Worm (Caenorhabditis elegans) whole organism, L4 larva: ENCODE measurements around the gene Y97E10AR.6.
A peak's percentile ranks its signal among the peaks of the same experiment; 100 is the strongest.

Experiments
- F37D6.2 ChIP-seq: sonication (generic microtip); optimal IDR thresholded peaks from 2 replicates; lab custom pipeline; 2016; ENCODE audit warnings: mild to moderate bottlenecking, missing genetic modification characterization, missing compliant biosample characterization
- F49E8.2 ChIP-seq: sonication (generic microtip); optimal IDR thresholded peaks from 2 replicates; lab custom pipeline; 2016; ENCODE audit warnings: missing compliant biosample characterization, mild to moderate bottlenecking, missing genetic modification characterization, borderline replicate concordance
- R02D3.7 ChIP-seq: fragments of 150-350 bp; sonication (generic microtip); optimal IDR thresholded peaks from 3 replicates; lab custom pipeline; 2014; ENCODE audit warnings: missing biosample characterization, missing genetic modification characterization
- T20F7.1 ChIP-seq: fragments of 200-800 bp; sonication (Bioruptor generic); optimal IDR thresholded peaks from 2 replicates; lab custom pipeline; 2018; ENCODE audit warnings: mild to moderate bottlenecking, missing genetic modification characterization, missing compliant biosample characterization
- Y105C5A.15 ChIP-seq: fragments of 200-800 bp; sonication (Bioruptor generic); IDR thresholded peaks from 2 replicates; pipeline ENCODE4 v1.3.6; 2022; ENCODE audit warnings: missing genetic modification characterization, missing compliant biosample characterization
- Y48G9A.11 ChIP-seq: fragments of 200-800 bp; sonication (Bioruptor generic); IDR thresholded peaks from 2 replicates; pipeline ENCODE4 v1.3.6; 2022; ENCODE audit warnings: missing genetic modification reagents, missing genetic modification characterization, missing compliant biosample characterization
- Y5F2A.4 ChIP-seq: fragments of 200-800 bp; sonication (Bioruptor generic); optimal IDR thresholded peaks from 2 replicates; lab custom pipeline; 2018; ENCODE audit warnings: mild to moderate bottlenecking, missing genetic modification characterization, missing compliant biosample characterization
- Y75B8A.6 ChIP-seq: fragments of 200-800 bp; sonication (Bioruptor generic); IDR thresholded peaks from 2 replicates; pipeline ENCODE4 v1.3.6; 2022; ENCODE audit warnings: missing genetic modification reagents, missing genetic modification characterization, missing compliant biosample characterization
- aha-1 ChIP-seq: fragments of 150-350 bp; peaks from one replicate; lab custom pipeline; 2014; ENCODE audit warnings: missing biosample characterization, missing genetic modification characterization
- attf-4 ChIP-seq: sonication (generic microtip); optimal IDR thresholded peaks from 3 replicates; lab custom pipeline; 2017; ENCODE audit warnings: missing biosample characterization, missing genetic modification characterization
- daf-12 ChIP-seq: fragments of 150-350 bp; optimal IDR thresholded peaks from 2 replicates; lab custom pipeline; 2014; ENCODE audit warnings: missing biosample characterization, missing genetic modification reagents, missing genetic modification characterization
- daf-16 ChIP-seq, 3 experiments: sonication (generic microtip); optimal IDR thresholded peaks; 2 replicates each; lab custom pipeline; 2016 to 2017; ENCODE audit warnings: missing genetic modification characterization in 3 of 3, missing genetic modification reagents in 3 of 3, mild to moderate bottlenecking in 2 of 3, missing compliant biosample characterization in 2 of 3, missing biosample characterization in 1 of 3, moderate library complexity in 1 of 3
- daf-19 ChIP-seq: fragments of 200-800 bp; sonication (Bioruptor generic); conservative IDR thresholded peaks from 2 replicates; pipeline ENCODE4 v1.3.6; 2022; ENCODE audit warnings: missing genetic modification characterization, missing compliant biosample characterization
- daf-8 ChIP-seq: fragments of 200-800 bp; sonication (Bioruptor generic); IDR thresholded peaks from 2 replicates; pipeline ENCODE4 v1.3.6; 2022; ENCODE audit warnings: missing genetic modification characterization, missing compliant biosample characterization
- duxl-1 ChIP-seq: sonication (generic microtip); optimal IDR thresholded peaks from 2 replicates; lab custom pipeline; 2016; ENCODE audit warnings: mild to moderate bottlenecking, missing genetic modification characterization, moderate library complexity, missing compliant biosample characterization; ENCODE audit not compliant: poor library complexity
- fkh-10 ChIP-seq: fragments of 150-350 bp; optimal IDR thresholded peaks from 2 replicates; lab custom pipeline; 2014; ENCODE audit warnings: missing biosample characterization, missing genetic modification reagents, missing genetic modification characterization
- hlh-11 ChIP-seq: fragments of 200-800 bp; sonication (Bioruptor generic); optimal IDR thresholded peaks from 2 replicates; lab custom pipeline; 2018; ENCODE audit warnings: mild to moderate bottlenecking, missing genetic modification characterization, missing compliant biosample characterization
- hlh-30 ChIP-seq: sonication (generic microtip); optimal IDR thresholded peaks from 2 replicates; lab custom pipeline; 2017; ENCODE audit warnings: antibody characterized with exemption, mild to moderate bottlenecking, missing genetic modification characterization, missing compliant biosample characterization; ENCODE audit not compliant: insufficient read depth
- jun-1 ChIP-seq: fragments of 150-350 bp; optimal IDR thresholded peaks from 2 replicates; lab custom pipeline; 2014; ENCODE audit warnings: missing biosample characterization, missing genetic modification reagents, missing genetic modification characterization
- lin-1 ChIP-seq: fragments of 200-800 bp; sonication (Bioruptor generic); IDR thresholded peaks from 2 replicates; pipeline ENCODE4 v1.3.6; 2022; ENCODE audit warnings: missing genetic modification reagents, missing genetic modification characterization, missing compliant biosample characterization
- lin-15B ChIP-seq: fragments of 150-350 bp; sonication (generic microtip); optimal IDR thresholded peaks from 3 replicates; lab custom pipeline; 2014; ENCODE audit warnings: missing biosample characterization, missing genetic modification characterization
- lin-38 ChIP-seq: fragments of 200-800 bp; sonication (Bioruptor generic); IDR thresholded peaks from 2 replicates; pipeline ENCODE4 v1.3.6; 2022; ENCODE audit warnings: missing genetic modification reagents, missing genetic modification characterization, missing compliant biosample characterization
- lir-3 ChIP-seq: sonication (generic microtip); optimal IDR thresholded peaks from 2 replicates; lab custom pipeline; 2016; ENCODE audit warnings: mild to moderate bottlenecking, missing genetic modification characterization, missing compliant biosample characterization
- mep-1 ChIP-seq: fragments of 150-350 bp; sonication (generic microtip); optimal IDR thresholded peaks from 3 replicates; lab custom pipeline; 2014; ENCODE audit warnings: missing biosample characterization, missing genetic modification characterization
- mes-2 ChIP-seq: sonication (generic microtip); optimal IDR thresholded peaks from 2 replicates; lab custom pipeline; 2016; ENCODE audit warnings: missing genotype, mild to moderate bottlenecking, missing genetic modification characterization, missing compliant biosample characterization; ENCODE audit not compliant: poor library complexity, severe bottlenecking
- nhr-10 ChIP-seq: fragments of 150-350 bp; optimal IDR thresholded peaks from 2 replicates; lab custom pipeline; 2014; ENCODE audit warnings: missing biosample characterization, missing genetic modification characterization
- nhr-111 ChIP-seq: fragments of 200-800 bp; sonication (Bioruptor generic); optimal IDR thresholded peaks from 2 replicates; lab custom pipeline; 2018; ENCODE audit warnings: mild to moderate bottlenecking, missing genetic modification characterization, missing compliant biosample characterization
- nhr-237 ChIP-seq: sonication (generic microtip); optimal IDR thresholded peaks from 2 replicates; lab custom pipeline; 2017; ENCODE audit warnings: missing biosample characterization, missing genetic modification characterization
- nhr-28 ChIP-seq: fragments of 150-350 bp; optimal IDR thresholded peaks from 2 replicates; lab custom pipeline; 2014; ENCODE audit warnings: missing biosample characterization, missing genetic modification characterization
- nhr-48 ChIP-seq: sonication (generic microtip); optimal IDR thresholded peaks from 2 replicates; lab custom pipeline; 2016; ENCODE audit warnings: mild to moderate bottlenecking, missing genetic modification characterization, missing compliant biosample characterization
- nhr-76 ChIP-seq: fragments of 150-350 bp; optimal IDR thresholded peaks from 2 replicates; lab custom pipeline; 2014; ENCODE audit warnings: missing biosample characterization, missing genetic modification characterization
- saeg-2 ChIP-seq: fragments of 200-800 bp; sonication (Bioruptor generic); IDR thresholded peaks from 2 replicates; pipeline ENCODE4 v1.3.6; 2022; ENCODE audit warnings: missing genetic modification reagents, missing genetic modification characterization, missing compliant biosample characterization
- set-16 ChIP-seq: fragments of 200-800 bp; sonication (Bioruptor generic); IDR thresholded peaks from 2 replicates; pipeline ENCODE4 v1.3.6; 2022; ENCODE audit warnings: missing genetic modification reagents, missing genetic modification characterization, missing compliant biosample characterization
- skn-1 ChIP-seq: fragments of 150-350 bp; optimal IDR thresholded peaks from 2 replicates; lab custom pipeline; 2014; ENCODE audit warnings: missing biosample characterization, missing genetic modification characterization
- snpc-1.2 ChIP-seq: fragments of 200-800 bp; sonication (Bioruptor generic); IDR thresholded peaks from 2 replicates; pipeline ENCODE4 v1.3.6; 2022; ENCODE audit warnings: missing genetic modification reagents, missing genetic modification characterization, missing compliant biosample characterization
- unc-130 ChIP-seq: sonication (generic microtip); optimal IDR thresholded peaks from 2 replicates; lab custom pipeline; 2016; ENCODE audit warnings: missing genetic modification reagents, missing genetic modification characterization, missing compliant biosample characterization
- zfp-2 ChIP-seq: sonication (generic microtip); optimal IDR thresholded peaks from 2 replicates; lab custom pipeline; 2016; ENCODE audit warnings: mild to moderate bottlenecking, missing genetic modification characterization, missing compliant biosample characterization
- zfp-3 ChIP-seq: fragments of 200-800 bp; sonication (Bioruptor generic); conservative IDR thresholded peaks from 2 replicates; pipeline ENCODE4 v1.3.6; 2022; ENCODE audit warnings: missing genetic modification reagents, missing genetic modification characterization, missing compliant biosample characterization

The Y97E10AR.6 gene

ce11 chrV:8000929-8001513, 12.7 kb downstream of the Y97E10AR.6 start, which contains the start of gene Y97E10AR.1 (continued):
- TF ChIP-seq R02D3.7 (tag; lab: Kevin White, UChicago): no peak
- peak; percentile 34 for TF ChIP-seq F37D6.2 (tag; lab: Kevin White, UChicago)
- TF ChIP-seq lin-15B (tag; lab: Kevin White, UChicago): no peak
- TF ChIP-seq skn-1 (tag; lab: Kevin White, UChicago): no peak
- TF ChIP-seq daf-12 (tag; lab: Kevin White, UChicago): no peak
- no peak for TF ChIP-seq lin-1 (GFP tag; lab: Robert Waterston, UW)
- peak in 1 of 2 experiments; percentile 75 for TF ChIP-seq daf-16 (GFP tag; optimal IDR thresholded peaks at IDR 0.05; lab: Kevin White, UChicago)
- peak; percentile 87 for TF ChIP-seq daf-16 (tag; optimal IDR thresholded peaks at IDR 0.05; lab: Kevin White, UChicago)
- TF ChIP-seq snpc-1.2: no peak
- no peak for TF ChIP-seq duxl-1 (tag; lab: Kevin White, UChicago)
- TF ChIP-seq jun-1 (tag; lab: Kevin White, UChicago): peak; percentile 46
- peak; percentile 74 for TF ChIP-seq T20F7.1 (GFP tag; lab: Kevin White, UChicago)
- no peak for TF ChIP-seq Y48G9A.11 (GFP tag; lab: Robert Waterston, UW)
- TF ChIP-seq saeg-2: 0 out of 2 replicates have a peak, but pooled peaks have one; percentile 15
- no peak for TF ChIP-seq zfp-2 (tag; lab: Kevin White, UChicago)
- TF ChIP-seq nhr-28 (tag; lab: Kevin White, UChicago): peak; percentile 85
- TF ChIP-seq zfp-3: no peak

- TF ChIP-seq nhr-10 (tag; lab: Kevin White, UChicago) (no peak), hlh-11 (tag; lab: Kevin White, UChicago) (no peak), Y75B8A.6 (no peak), F49E8.2 (tag; lab: Kevin White, UChicago) (no peak), Y48G9A.11 (GFP tag; lab: Robert Waterston, UW) (no peak), daf-8 (no peak), unc-130 (no peak), nhr-237 (tag; lab: Kevin White, UChicago) (no peak), daf-19 (GFP tag; lab: Robert Waterston, UW) (no peak), set-16 (GFP tag; lab: Robert Waterston, UW) (no peak), attf-4 (tag; lab: Kevin White, UChicago) (no peak), nhr-48 (tag; lab: Kevin White, UChicago) (no peak), mes-2 (no peak), nhr-28 (tag; lab: Kevin White, UChicago) (no peak), hlh-30 (tag; lab: Kevin White, UChicago) (no peak), Y5F2A.4 (GFP tag; lab: Kevin White, UChicago) (no peak), R02D3.7 (tag; lab: Kevin White, UChicago) (no peak), T20F7.1 (GFP tag; lab: Kevin White, UChicago) (no peak), daf-16 (GFP tag; optimal IDR thresholded peaks at IDR 0.05; lab: Kevin White, UChicago) (no peak), daf-16 (tag; optimal IDR thresholded peaks at IDR 0.05; lab: Kevin White, UChicago) (no peak), Y105C5A.15 (no peak)
- TF ChIP-seq, all 104 proteins: peak for 0
These were observed 17.9 kb downstream of the Y97E10AR.6 start, which contains the start of gene Y97E10AR.2 for ce11 chrV:7995878-7996277. Gene Y97E10AR.2 (plus strand): TSS chrV:7996178.

ce11 chrV:7995165-7995564, 18.6 kb downstream of the Y97E10AR.6 start:
- TF ChIP-seq fkh-10 (GFP tag; lab: Kevin White, UChicago): no peak
- TF ChIP-seq nhr-76 (tag; lab: Kevin White, UChicago): no peak
- no peak for TF ChIP-seq nhr-111
- TF ChIP-seq lin-38: no peak
- no peak for TF ChIP-seq mep-1 (tag; lab: Kevin White, UChicago)
- no peak for TF ChIP-seq aha-1 (tag; lab: Kevin White, UChicago)
- no peak for TF ChIP-seq lir-3 (tag; lab: Kevin White, UChicago)
- no peak for TF ChIP-seq Y48G9A.11 (GFP tag; lab: Robert Waterston, UW)
